Worm (Caenorhabditis elegans) whole organism, L3 larva: Measurements from ENCODE around the gene C16A3.2.

Experiments used
- ama-1 ChIP-seq: fragments of 150-350 bp; optimal IDR thresholded peaks from 2 replicates; lab custom pipeline; 2018
- ceh-28 ChIP-seq: fragments of 150-350 bp; optimal IDR thresholded peaks from 2 replicates; lab custom pipeline; 2014; ENCODE audit warnings: missing biosample characterization, missing genetic modification reagents, missing genetic modification characterization
- nhr-237 ChIP-seq: fragments of 150-350 bp; optimal IDR thresholded peaks from 2 replicates; lab custom pipeline; 2014; ENCODE audit warnings: missing biosample characterization, missing genetic modification characterization
- nhr-77 ChIP-seq: fragments of 150-350 bp; optimal IDR thresholded peaks from 2 replicates; lab custom pipeline; 2014; ENCODE audit warnings: missing biosample characterization, missing genetic modification characterization
- unc-39 ChIP-seq: sonication (generic microtip); optimal IDR thresholded peaks from 4 replicates; lab custom pipeline; 2017; ENCODE audit warnings: missing biosample characterization, missing genetic modification characterization

- TF ChIP-seq ama-1 (lab: Kevin White, UChicago) (no peak), unc-39 (tag; lab: Kevin White, UChicago) (no peak), nhr-77 (no peak), ceh-28 (tag; lab: Kevin White, UChicago) (no peak), nhr-237 (tag; lab: Kevin White, UChicago) (no peak)
Observed at ce11 chrIII:6380472-6380871, 9.2 kb upstream of the C16A3.2 start, which contains the start of gene C16A3.5.
